Fruit fly (Drosophila melanogaster) whole organism, adult: Measurements from ENCODE around the gene CG42564.

Experiments
- CG11617 ChIP-seq: fragments of 200-800 bp; sonication (Bioruptor generic); optimal IDR thresholded peaks from 2 replicates; lab custom pipeline; 2017; ENCODE audit warnings: mild to moderate bottlenecking, missing biosample characterization, missing genetic modification reagents, missing genetic modification characterization
- CG12768 ChIP-seq: fragments of 200-800 bp; sonication (Bioruptor generic); optimal IDR thresholded peaks from 2 replicates; lab custom pipeline; 2017; ENCODE audit warnings: missing biosample characterization, missing genetic modification characterization, mild to moderate bottlenecking, moderate library complexity, missing genetic modification reagents
- CG14711 ChIP-seq: fragments of 200-800 bp; sonication (Bioruptor generic); optimal IDR thresholded peaks from 2 replicates; lab custom pipeline; 2018; ENCODE audit warnings: missing biosample characterization, mild to moderate bottlenecking, missing genetic modification characterization, moderate library complexity
- CG1620 ChIP-seq: fragments of 200-800 bp; sonication (Bioruptor generic); optimal IDR thresholded peaks from 2 replicates; lab custom pipeline; 2016; ENCODE audit warnings: missing biosample characterization, missing genetic modification characterization
- CG33017 ChIP-seq: fragments of 200-800 bp; sonication (Bioruptor generic); optimal IDR thresholded peaks from 2 replicates; lab custom pipeline; 2018; ENCODE audit warnings: missing biosample characterization, mild to moderate bottlenecking, missing genetic modification characterization, moderate library complexity
- CG5204 ChIP-seq: fragments of 200-800 bp; sonication (Bioruptor generic); optimal IDR thresholded peaks from 2 replicates; lab custom pipeline; 2016; ENCODE audit warnings: missing biosample characterization, missing genetic modification characterization
- CG7045 ChIP-seq: fragments of 200-800 bp; sonication (Bioruptor generic); optimal IDR thresholded peaks from 2 replicates; lab custom pipeline; 2017; ENCODE audit warnings: missing biosample characterization, mild to moderate bottlenecking, missing genetic modification characterization
- CG7101 ChIP-seq: fragments of 200-800 bp; sonication (Bioruptor generic); optimal IDR thresholded peaks from 2 replicates; lab custom pipeline; 2018; ENCODE audit warnings: missing biosample characterization, mild to moderate bottlenecking, missing genetic modification characterization, moderate library complexity
- Clk ChIP-seq: fragments of 200-800 bp; sonication (Bioruptor generic); optimal IDR thresholded peaks from 2 replicates; lab custom pipeline; 2017; ENCODE audit warnings: missing biosample characterization, missing genetic modification characterization
- Crg-1 ChIP-seq: fragments of 200-800 bp; sonication (Bioruptor generic); optimal IDR thresholded peaks from 2 replicates; lab custom pipeline; 2016; ENCODE audit warnings: missing biosample characterization, missing genetic modification characterization
- Hr96 ChIP-seq: fragments of 200-800 bp; sonication (Bioruptor generic); optimal IDR thresholded peaks from 2 replicates; lab custom pipeline; 2016; ENCODE audit warnings: missing biosample characterization, missing genetic modification characterization
- Mnt ChIP-seq: fragments of 200-800 bp; sonication (Bioruptor generic); optimal IDR thresholded peaks from 2 replicates; lab custom pipeline; 2016; ENCODE audit warnings: missing biosample characterization, mild to moderate bottlenecking, missing genetic modification characterization
- bab1 ChIP-seq: fragments of 200-800 bp; sonication (Bioruptor generic); optimal IDR thresholded peaks from 3 replicates; lab custom pipeline; 2019; ENCODE audit warnings: missing biosample characterization, mild to moderate bottlenecking, missing genetic modification characterization, moderate library complexity
- cic ChIP-seq: fragments of 200-800 bp; sonication (Bioruptor generic); optimal IDR thresholded peaks from 2 replicates; lab custom pipeline; 2017; ENCODE audit warnings: missing biosample characterization, mild to moderate bottlenecking, missing genetic modification characterization, moderate library complexity
- cnc ChIP-seq, 2 experiments: fragments of >200 bp; optimal IDR thresholded peaks; 2 replicates each; lab custom pipeline; 2017
- kay ChIP-seq: fragments of 200-800 bp; sonication (Bioruptor generic); peaks from one replicate; lab custom pipeline; 2016; ENCODE audit warnings: missing biosample characterization, missing genetic modification characterization, borderline replicate concordance
- ovo ChIP-seq: fragments of 200-800 bp; sonication (Bioruptor generic); optimal IDR thresholded peaks from 2 replicates; lab custom pipeline; 2016; ENCODE audit warnings: missing biosample characterization, missing genetic modification characterization
- pad ChIP-seq: fragments of 200-800 bp; sonication (Bioruptor generic); optimal IDR thresholded peaks from 3 replicates; lab custom pipeline; 2017; ENCODE audit warnings: missing biosample characterization, missing genetic modification characterization, mild to moderate bottlenecking, moderate library complexity, missing genetic modification reagents
- tj ChIP-seq: fragments of 200-800 bp; sonication (Bioruptor generic); optimal IDR thresholded peaks from 3 replicates; lab custom pipeline; 2017; ENCODE audit warnings: missing biosample characterization, mild to moderate bottlenecking, missing genetic modification characterization, moderate library complexity
- toe ChIP-seq: fragments of 200-800 bp; sonication (Bioruptor generic); optimal IDR thresholded peaks from 2 replicates; lab custom pipeline; 2016; ENCODE audit warnings: missing biosample characterization, missing genetic modification characterization

Gene CG42564

dm6 chr3R:6351696-6352378 lies 22.4 kb upstream of the CG42564 start:
- TF ChIP-seq CG7101 (tag; lab: Kevin White, UChicago) (peak; percentile 12), CG12768 (GFP tag; lab: Kevin White, UChicago) (no peak), Clk (GFP tag; lab: Kevin White, UChicago) (no peak), pad (GFP tag; lab: Kevin White, UChicago) (no peak), kay (GFP tag; lab: Kevin White, UChicago) (no peak), ovo (GFP tag; lab: Kevin White, UChicago) (peak; percentile 38), cic (no peak), bab1 (no peak), toe (GFP tag; lab: Kevin White, UChicago) (no peak), CG5204 (GFP tag; lab: Kevin White, UChicago) (no peak), tj (GFP tag; lab: Kevin White, UChicago) (no peak), CG7045 (no peak), Hr96 (GFP tag; lab: Kevin White, UChicago) (no peak), Crg-1 (no peak), CG1620 (GFP tag; lab: Kevin White, UChicago) (no peak), CG14711 (tag; lab: Kevin White, UChicago) (no peak), CG33017 (tag; lab: Kevin White, UChicago) (peak; percentile 9)

- TF ChIP-seq CG14711 (tag; lab: Kevin White, UChicago) (no peak), Clk (GFP tag; lab: Kevin White, UChicago) (no peak), pad (GFP tag; lab: Kevin White, UChicago) (no peak), Crg-1 (no peak), ovo (GFP tag; lab: Kevin White, UChicago) (no peak), CG7101 (tag; lab: Kevin White, UChicago) (no peak), kay (GFP tag; lab: Kevin White, UChicago) (no peak), CG11617 (GFP tag; lab: Kevin White, UChicago) (no peak), CG12768 (GFP tag; lab: Kevin White, UChicago) (no peak)
Measured at dm6 chr3R:6352436-6352835, 21.8 kb upstream of the CG42564 start.

dm6 chr3R:6352893-6353623 lies 21.2 kb upstream of the CG42564 start:
- TF ChIP-seq CG5204 (GFP tag; lab: Kevin White, UChicago) = peak; percentile 35
- no peak for TF ChIP-seq CG14711 (tag; lab: Kevin White, UChicago)
- peak; percentile 26 for TF ChIP-seq ovo (GFP tag; lab: Kevin White, UChicago)
- TF ChIP-seq kay (GFP tag; lab: Kevin White, UChicago) = peak; percentile 84
- peak; percentile 11 for TF ChIP-seq pad (GFP tag; lab: Kevin White, UChicago)
- TF ChIP-seq CG11617 (GFP tag; lab: Kevin White, UChicago) = no peak

- TF ChIP-seq CG7101 (tag; lab: Kevin White, UChicago) = peak; percentile 69
- TF ChIP-seq Crg-1 = peak; percentile 22
- peak; percentile 78 for TF ChIP-seq CG5204 (GFP tag; lab: Kevin White, UChicago)
- peak; percentile 53 for TF ChIP-seq CG14711 (tag; lab: Kevin White, UChicago)
- TF ChIP-seq cnc (optimal IDR thresholded peaks at IDR 0.05; lab: Kevin White, UChicago) = no peak
- TF ChIP-seq CG1620 (GFP tag; lab: Kevin White, UChicago) = peak; percentile 26
- peak; percentile 67 for TF ChIP-seq CG12768 (GFP tag; lab: Kevin White, UChicago)
- TF ChIP-seq kay (GFP tag; lab: Kevin White, UChicago) = peak; percentile 61
- peak; percentile 61 for TF ChIP-seq Hr96 (GFP tag; lab: Kevin White, UChicago)
- peak; percentile 57 for TF ChIP-seq CG33017 (tag; lab: Kevin White, UChicago)
- TF ChIP-seq ovo (GFP tag; lab: Kevin White, UChicago) = peak; percentile 6
- TF ChIP-seq CG11617 (GFP tag; lab: Kevin White, UChicago) = peak; percentile 72
- no peak for TF ChIP-seq bab1
- peak; percentile 19 for TF ChIP-seq cic
- peak; percentile 31 for TF ChIP-seq toe (GFP tag; lab: Kevin White, UChicago)
- TF ChIP-seq tj (GFP tag; lab: Kevin White, UChicago) = peak; percentile 55
- TF ChIP-seq pad (GFP tag; lab: Kevin White, UChicago) = peak; percentile 60
- TF ChIP-seq CG7045 = peak; percentile 70
- TF ChIP-seq Clk (GFP tag; lab: Kevin White, UChicago) = peak; percentile 16
- TF ChIP-seq Mnt (GFP tag; lab: Kevin White, UChicago) = peak; percentile 30
Measured at dm6 chr3R:6353624-6354352, 20.5 kb upstream of the CG42564 start.

dm6 chr3R:6354408-6354807 lies 19.9 kb upstream of the CG42564 start:
- TF ChIP-seq kay (GFP tag; lab: Kevin White, UChicago) = peak; percentile 45
- TF ChIP-seq pad (GFP tag; lab: Kevin White, UChicago) = no peak
- no peak for TF ChIP-seq bab1
- no peak for TF ChIP-seq cic
